Worm (Caenorhabditis elegans) whole organism, L4 larva: ENCODE data around the gene srw-36.
A peak's percentile ranks its signal among the peaks of the same experiment; 100 is the strongest.

Experiments
- F49E8.2 ChIP-seq: sonication (generic microtip); optimal IDR thresholded peaks from 2 replicates; lab custom pipeline; 2016; ENCODE audit warnings: missing compliant biosample characterization, mild to moderate bottlenecking, missing genetic modification characterization, borderline replicate concordance
- T20F7.1 ChIP-seq: fragments of 200-800 bp; sonication (Bioruptor generic); optimal IDR thresholded peaks from 2 replicates; lab custom pipeline; 2018; ENCODE audit warnings: mild to moderate bottlenecking, missing genetic modification characterization, missing compliant biosample characterization
- Y75B8A.6 ChIP-seq: fragments of 200-800 bp; sonication (Bioruptor generic); IDR thresholded peaks from 2 replicates; pipeline ENCODE4 v1.3.6; 2022; ENCODE audit warnings: missing genetic modification reagents, missing genetic modification characterization, missing compliant biosample characterization
- attf-4 ChIP-seq: sonication (generic microtip); optimal IDR thresholded peaks from 3 replicates; lab custom pipeline; 2017; ENCODE audit warnings: missing biosample characterization, missing genetic modification characterization
- ceh-28 ChIP-seq: fragments of 150-350 bp; optimal IDR thresholded peaks from 2 replicates; lab custom pipeline; 2014; ENCODE audit warnings: missing biosample characterization, missing genetic modification reagents, missing genetic modification characterization
- ceh-32 ChIP-seq: sonication (generic microtip); optimal IDR thresholded peaks from 2 replicates; lab custom pipeline; 2016; ENCODE audit warnings: mild to moderate bottlenecking, missing genetic modification characterization, missing compliant biosample characterization; ENCODE audit not compliant: poor library complexity
- ceh-82 ChIP-seq: sonication (generic microtip); optimal IDR thresholded peaks from 2 replicates; lab custom pipeline; 2017; ENCODE audit warnings: missing biosample characterization, missing genetic modification characterization
- daf-19 ChIP-seq: fragments of 200-800 bp; sonication (Bioruptor generic); conservative IDR thresholded peaks from 2 replicates; pipeline ENCODE4 v1.3.6; 2022; ENCODE audit warnings: missing genetic modification characterization, missing compliant biosample characterization
- dmd-6 ChIP-seq: fragments of 200-800 bp; sonication (Bioruptor generic); IDR thresholded peaks from 2 replicates; pipeline ENCODE4 v1.3.6; 2022; ENCODE audit warnings: missing genetic modification reagents, missing genetic modification characterization, missing compliant biosample characterization
- dmd-9 ChIP-seq: fragments of 200-800 bp; sonication (Bioruptor generic); IDR thresholded peaks from 2 replicates; pipeline ENCODE4 v1.3.6; 2022; ENCODE audit warnings: missing genetic modification reagents, missing genetic modification characterization, missing compliant biosample characterization
- dpl-1 ChIP-seq: fragments of 150-350 bp; optimal IDR thresholded peaks from 2 replicates; lab custom pipeline; 2014; ENCODE audit warnings: missing biosample characterization, missing genetic modification reagents, missing genetic modification characterization
- egl-27 ChIP-seq: sonication (generic microtip); optimal IDR thresholded peaks from 3 replicates; lab custom pipeline; 2017; ENCODE audit warnings: missing biosample characterization, missing genetic modification reagents, missing genetic modification characterization
- egl-43 ChIP-seq: fragments of 200-800 bp; sonication (Bioruptor generic); IDR thresholded peaks from 2 replicates; pipeline ENCODE4 v1.3.6; 2022; ENCODE audit warnings: missing genetic modification reagents, missing genetic modification characterization, missing compliant biosample characterization
- hif-1 ChIP-seq, 2 experiments: sonication (generic microtip); optimal IDR thresholded peaks; 2 replicates each; lab custom pipeline; 2016 to 2017; ENCODE audit warnings: missing compliant biosample characterization in 2 of 2, missing genetic modification characterization in 2 of 2, missing genetic modification reagents in 2 of 2, missing genotype in 2 of 2, mild to moderate bottlenecking in 1 of 2
- hlh-11 ChIP-seq: fragments of 200-800 bp; sonication (Bioruptor generic); optimal IDR thresholded peaks from 2 replicates; lab custom pipeline; 2018; ENCODE audit warnings: mild to moderate bottlenecking, missing genetic modification characterization, missing compliant biosample characterization
- lim-7 ChIP-seq: fragments of 200-800 bp; sonication (Bioruptor generic); IDR thresholded peaks from 2 replicates; pipeline ENCODE4 v1.3.6; 2022; ENCODE audit warnings: missing genetic modification characterization, missing compliant biosample characterization
- lin-29 ChIP-seq: fragments of 200-800 bp; sonication (Bioruptor generic); IDR thresholded peaks from 2 replicates; pipeline ENCODE4 v1.3.6; 2022; ENCODE audit warnings: missing genetic modification reagents, missing genetic modification characterization, missing compliant biosample characterization
- madf-5 ChIP-seq, 2 experiments: fragments of 200-800 bp; sonication (Bioruptor generic); IDR thresholded peaks; 2 replicates each; pipeline ENCODE4 v1.3.6; 2022; ENCODE audit warnings: missing compliant biosample characterization in 2 of 2, missing genetic modification characterization in 2 of 2
- mdl-1 ChIP-seq, 2 experiments: fragments of 150-350 bp in 1 of 2; sonication (generic microtip) in 1 of 2; optimal IDR thresholded peaks; 2 replicates each; lab custom pipeline; 2014 to 2017; ENCODE audit warnings: missing biosample characterization in 2 of 2, missing genetic modification characterization in 2 of 2
- mes-2 ChIP-seq: sonication (generic microtip); optimal IDR thresholded peaks from 2 replicates; lab custom pipeline; 2016; ENCODE audit warnings: missing genotype, mild to moderate bottlenecking, missing genetic modification characterization, missing compliant biosample characterization; ENCODE audit not compliant: poor library complexity, severe bottlenecking
- nhr-10 ChIP-seq: fragments of 150-350 bp; optimal IDR thresholded peaks from 2 replicates; lab custom pipeline; 2014; ENCODE audit warnings: missing biosample characterization, missing genetic modification characterization
- nhr-111 ChIP-seq: fragments of 200-800 bp; sonication (Bioruptor generic); optimal IDR thresholded peaks from 2 replicates; lab custom pipeline; 2018; ENCODE audit warnings: mild to moderate bottlenecking, missing genetic modification characterization, missing compliant biosample characterization
- nhr-237 ChIP-seq: sonication (generic microtip); optimal IDR thresholded peaks from 2 replicates; lab custom pipeline; 2017; ENCODE audit warnings: missing biosample characterization, missing genetic modification characterization
- nhr-48 ChIP-seq: sonication (generic microtip); optimal IDR thresholded peaks from 2 replicates; lab custom pipeline; 2016; ENCODE audit warnings: mild to moderate bottlenecking, missing genetic modification characterization, missing compliant biosample characterization
- nhr-6 ChIP-seq: fragments of 150-350 bp; optimal IDR thresholded peaks from 2 replicates; lab custom pipeline; 2014; ENCODE audit warnings: missing biosample characterization, missing genetic modification characterization
- php-3 ChIP-seq: fragments of 200-800 bp; sonication (Bioruptor generic); IDR thresholded peaks from 2 replicates; pipeline ENCODE4 v1.3.6; 2022; ENCODE audit warnings: missing genetic modification reagents, missing genetic modification characterization, missing compliant biosample characterization
- saeg-2 ChIP-seq: fragments of 200-800 bp; sonication (Bioruptor generic); IDR thresholded peaks from 2 replicates; pipeline ENCODE4 v1.3.6; 2022; ENCODE audit warnings: missing genetic modification reagents, missing genetic modification characterization, missing compliant biosample characterization
- sdz-12 ChIP-seq: fragments of 200-800 bp; sonication (Bioruptor generic); optimal IDR thresholded peaks from 2 replicates; lab custom pipeline; 2018; ENCODE audit warnings: mild to moderate bottlenecking, missing genetic modification characterization, missing compliant biosample characterization
- set-16 ChIP-seq: fragments of 200-800 bp; sonication (Bioruptor generic); IDR thresholded peaks from 2 replicates; pipeline ENCODE4 v1.3.6; 2022; ENCODE audit warnings: missing genetic modification reagents, missing genetic modification characterization, missing compliant biosample characterization
- skn-1 ChIP-seq: fragments of 150-350 bp; optimal IDR thresholded peaks from 2 replicates; lab custom pipeline; 2014; ENCODE audit warnings: missing biosample characterization, missing genetic modification characterization
- snpc-4 ChIP-seq: fragments of 150-350 bp; optimal IDR thresholded peaks from 2 replicates; lab custom pipeline; 2014; ENCODE audit warnings: missing biosample characterization, missing genetic modification characterization
- spr-1 ChIP-seq: sonication (generic microtip); optimal IDR thresholded peaks from 2 replicates; lab custom pipeline; 2016; ENCODE audit warnings: mild to moderate bottlenecking, missing genetic modification characterization, missing compliant biosample characterization
- tag-97 ChIP-seq: fragments of 200-800 bp; sonication (Bioruptor generic); IDR thresholded peaks from 2 replicates; pipeline ENCODE4 v1.3.6; 2022; ENCODE audit warnings: missing genetic modification characterization, missing compliant biosample characterization
- vab-7 ChIP-seq: fragments of 200-800 bp; sonication (Bioruptor generic); IDR thresholded peaks from 2 replicates; pipeline ENCODE4 v1.3.6; 2022; ENCODE audit warnings: missing genetic modification reagents, missing genetic modification characterization, missing compliant biosample characterization
- zfp-2 ChIP-seq: sonication (generic microtip); optimal IDR thresholded peaks from 2 replicates; lab custom pipeline; 2016; ENCODE audit warnings: mild to moderate bottlenecking, missing genetic modification characterization, missing compliant biosample characterization
- zfp-3 ChIP-seq: fragments of 200-800 bp; sonication (Bioruptor generic); conservative IDR thresholded peaks from 2 replicates; pipeline ENCODE4 v1.3.6; 2022; ENCODE audit warnings: missing genetic modification reagents, missing genetic modification characterization, missing compliant biosample characterization
- zip-11 ChIP-seq: fragments of 200-800 bp; sonication (Bioruptor generic); IDR thresholded peaks from 2 replicates; pipeline ENCODE4 v1.3.6; 2022; ENCODE audit warnings: missing genetic modification characterization, missing compliant biosample characterization

Gene srw-36

ce11 chrV:16687227-16687626 is 4.2 kb downstream of the srw-36 start, which contains the start of gene srz-102:
Gene srz-102 (plus strand): TSS chrV:16687527.
- no peak for TF ChIP-seq sdz-12 (GFP tag; lab: Kevin White, UChicago)
- TF ChIP-seq T20F7.1 (GFP tag; lab: Kevin White, UChicago), result no peak
- TF ChIP-seq zfp-2, result no peak
- no peak for TF ChIP-seq nhr-48 (tag; lab: Kevin White, UChicago)
- no peak for TF ChIP-seq madf-5 (GFP tag; IDR thresholded peaks at IDR 0.05; lab: Robert Waterston, UW)
- TF ChIP-seq mdl-1 (tag; optimal IDR thresholded peaks at IDR 0.05; lab: Kevin White, UChicago), result no peak
- TF ChIP-seq vab-7, result no peak
- TF ChIP-seq nhr-6, result no peak
- no peak for TF ChIP-seq nhr-111
- no peak for TF ChIP-seq zip-11 (GFP tag; lab: Robert Waterston, UW)

ce11 chrV:16692988-16693387 is 10.0 kb downstream of the srw-36 start:
- TF ChIP-seq set-16 (GFP tag; lab: Robert Waterston, UW) (peak; percentile 92), mes-2 (tag; lab: Kevin White, UChicago) (no peak)

ce11 chrV:16693732-16694131 is 10.7 kb downstream of the srw-36 start, which contains the start of gene srw-42:
Gene srw-42 (minus strand): TSS chrV:16693832.
- TF ChIP-seq nhr-6 (no peak), lim-7 (no peak), skn-1 (tag; lab: Kevin White, UChicago) (no peak), tag-97 (GFP tag; lab: Robert Waterston, UW) (no peak), Y75B8A.6 (GFP tag; lab: Robert Waterston, UW) (no peak), ceh-28 (tag; lab: Kevin White, UChicago) (no peak), F49E8.2 (tag; lab: Kevin White, UChicago) (no peak), egl-43 (GFP tag; lab: Robert Waterston, UW) (no peak), spr-1 (no peak), saeg-2 (no peak), attf-4 (tag; lab: Kevin White, UChicago) (no peak), zip-11 (GFP tag; lab: Robert Waterston, UW) (no peak), ceh-32 (no peak), snpc-4 (tag; lab: Kevin White, UChicago) (no peak), nhr-10 (tag; lab: Kevin White, UChicago) (no peak), zfp-3 (GFP tag; lab: Robert Waterston, UW) (no peak), hif-1 (tag; optimal IDR thresholded peaks at IDR 0.05; lab: Kevin White, UChicago) (no peak), ceh-82 (tag; lab: Kevin White, UChicago) (no peak), egl-27 (no peak)

- TF ChIP-seq lin-29 (GFP tag; lab: Robert Waterston, UW), result no peak
- no peak for TF ChIP-seq dpl-1 (GFP tag; lab: Kevin White, UChicago)
- no peak for TF ChIP-seq dmd-9 (GFP tag; lab: Robert Waterston, UW)
- TF ChIP-seq daf-19 (GFP tag; lab: Robert Waterston, UW), result no peak
- no peak for TF ChIP-seq T20F7.1 (GFP tag; lab: Kevin White, UChicago)
- no peak for TF ChIP-seq php-3 (GFP tag; lab: Robert Waterston, UW)
- no peak for TF ChIP-seq saeg-2
- no peak for TF ChIP-seq dmd-6 (GFP tag; lab: Robert Waterston, UW)
- no peak for TF ChIP-seq nhr-237 (tag; lab: Kevin White, UChicago)
- no peak for TF ChIP-seq hlh-11 (tag; lab: Kevin White, UChicago)
These were observed 11.6 kb downstream of the srw-36 start, which contains the start of gene srz-101 for ce11 chrV:16694538-16694937. Gene srz-101 (plus strand): TSS chrV:16694838.
